ENCODE assay signal across 3 fruit fly cellular contexts in the genomic region with DNA sequence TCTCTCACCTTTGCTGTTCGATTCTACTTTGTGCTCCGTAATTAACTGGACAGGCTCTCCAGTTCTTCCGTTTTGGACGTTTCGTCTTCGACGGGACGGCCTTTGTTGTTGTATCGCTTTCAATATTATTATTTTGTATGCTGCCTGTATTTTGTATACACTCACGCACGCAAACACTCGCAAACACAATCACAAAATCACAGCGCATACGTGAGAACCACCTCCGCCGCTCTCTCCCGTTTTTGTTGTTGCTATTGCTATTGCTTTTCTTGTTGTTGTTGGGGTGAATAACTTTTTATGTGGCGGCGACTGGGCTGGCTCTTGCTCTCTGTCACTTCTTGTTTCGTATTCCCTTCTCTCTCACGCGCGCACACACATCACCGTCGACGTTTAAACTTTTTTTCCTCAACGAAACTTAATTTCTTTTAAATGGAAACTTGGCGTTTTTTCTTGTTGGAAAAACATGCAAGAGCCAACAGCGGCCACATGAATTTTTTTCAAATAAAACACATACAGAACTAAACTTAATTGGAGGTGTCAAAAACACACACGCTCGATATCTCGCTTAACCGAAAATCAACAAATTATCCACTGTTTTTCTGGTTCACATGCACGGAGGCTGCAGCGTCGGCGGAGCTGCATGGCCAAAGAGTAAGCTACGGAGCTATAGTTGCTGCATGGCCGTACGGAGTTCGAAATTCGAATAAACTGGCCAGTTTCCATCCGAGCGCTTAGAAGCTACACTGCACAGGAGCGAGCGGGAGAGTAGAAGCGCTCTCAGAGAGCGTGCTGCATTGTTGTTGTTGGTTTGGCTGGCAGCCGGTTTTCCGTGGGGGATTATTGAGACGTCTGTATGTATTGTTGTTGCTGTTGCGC.
TF ChIP-seq lines count a peak whose summit lies in the region.

No protein-coding gene starts in this region.

TF ChIP-seq in whole organism, embryonic, 481 proteins besides CTCF, POLR2A, EP300 and RAD21 (continued from another document and continues in another):
- peak; percentile 19 for TF ChIP-seq CG1647 (GFP tag; optimal IDR thresholded peaks at IDR 0.05; lab: Kevin White, UChicago)
- TF ChIP-seq pum (GFP tag; optimal IDR thresholded peaks at IDR 0.05; lab: Kevin White, UChicago) = no peak
- peak; percentile 80 for TF ChIP-seq sens (GFP tag; lab: Kevin White, UChicago)
- TF ChIP-seq nau (GFP tag; optimal IDR thresholded peaks at IDR 0.05; lab: Kevin White, UChicago) = no peak
- peak; percentile 15 for TF ChIP-seq CG18599 (GFP tag; optimal IDR thresholded peaks at IDR 0.05; lab: Kevin White, UChicago)
- TF ChIP-seq gem (tag; optimal IDR thresholded peaks at IDR 0.05; lab: Kevin White, UChicago) = peak; percentile 32
- TF ChIP-seq CG2202 (tag; optimal IDR thresholded peaks at IDR 0.05; lab: Kevin White, UChicago) = no peak
- TF ChIP-seq CG4617 (GFP tag; optimal IDR thresholded peaks at IDR 0.05; lab: Kevin White, UChicago; ENCODE audit: borderline replicate concordance) = no peak
- TF ChIP-seq Aef1 (GFP tag; IDR thresholded peaks at IDR 0.05; lab: Robert Waterston, UW) = no peak
- TF ChIP-seq CG3281 (GFP tag; optimal IDR thresholded peaks at IDR 0.05; lab: Kevin White, UChicago) = peak; percentile 2
- TF ChIP-seq so (GFP tag; IDR thresholded peaks at IDR 0.05; lab: Robert Waterston, UW) = no peak
- TF ChIP-seq slou (GFP tag; optimal IDR thresholded peaks at IDR 0.05; lab: Kevin White, UChicago) = no peak
- TF ChIP-seq CG16815 (GFP tag; optimal IDR thresholded peaks at IDR 0.05; lab: Kevin White, UChicago) = no peak
- TF ChIP-seq D (optimal IDR thresholded peaks at IDR 0.05; lab: Kevin White, UChicago) = no peak
- TF ChIP-seq D (GFP tag; optimal IDR thresholded peaks at IDR 0.05; lab: Kevin White, UChicago) = no peak
- TF ChIP-seq Ssrp (tag; optimal IDR thresholded peaks at IDR 0.05; lab: Kevin White, UChicago) = peak; percentile 45
- TF ChIP-seq CG7786 (GFP tag; optimal IDR thresholded peaks at IDR 0.05; lab: Kevin White, UChicago) = peak; percentile 33
- peak; percentile 45 for TF ChIP-seq Mes4 (GFP tag; optimal IDR thresholded peaks at IDR 0.05; lab: Kevin White, UChicago)
- TF ChIP-seq ase (GFP tag; IDR thresholded peaks at IDR 0.05; lab: Robert Waterston, UW) = no peak
- TF ChIP-seq Fer2 (tag; optimal IDR thresholded peaks at IDR 0.05; lab: Kevin White, UChicago) = no peak
- TF ChIP-seq kay (GFP tag; optimal IDR thresholded peaks at IDR 0.05; lab: Kevin White, UChicago) = peak; percentile 22
- TF ChIP-seq dpn (GFP tag; optimal IDR thresholded peaks at IDR 0.05; lab: Kevin White, UChicago) = no peak
- no peak for TF ChIP-seq Fer3 (tag; optimal IDR thresholded peaks at IDR 0.05; lab: Kevin White, UChicago)
- TF ChIP-seq Trl (optimal IDR thresholded peaks at IDR 0.05; lab: Kevin White, UChicago) = peak; percentile 83 to 97
- peak; percentile 39 for TF ChIP-seq Trl (GFP tag; optimal IDR thresholded peaks at IDR 0.05; lab: Kevin White, UChicago)
- no peak for TF ChIP-seq otp (GFP tag; IDR thresholded peaks at IDR 0.05; lab: Robert Waterston, UW)
- no peak for TF ChIP-seq CG11560 (tag; IDR thresholded peaks at IDR 0.05; lab: Robert Waterston, UW)
- peak; percentile 52 for TF ChIP-seq Jarid2 (GFP tag; optimal IDR thresholded peaks at IDR 0.05; lab: Kevin White, UChicago)
- TF ChIP-seq ATbp (GFP tag; optimal IDR thresholded peaks at IDR 0.05; lab: Kevin White, UChicago) = peak; percentile 45
- no peak for TF ChIP-seq dan (GFP tag; IDR thresholded peaks at IDR 0.05; lab: Robert Waterston, UW)
- no peak for TF ChIP-seq HLH54F (GFP tag; optimal IDR thresholded peaks at IDR 0.05; lab: Kevin White, UChicago)
- peak; percentile 38 for TF ChIP-seq kni (GFP tag; optimal IDR thresholded peaks at IDR 0.05; lab: Kevin White, UChicago)
- peak; percentile 27 for TF ChIP-seq CG2678 (tag; optimal IDR thresholded peaks at IDR 0.05; lab: Kevin White, UChicago)
- no peak for TF ChIP-seq fd64A (GFP tag; optimal IDR thresholded peaks at IDR 0.05; lab: Kevin White, UChicago)
- TF ChIP-seq disco-r (GFP tag; optimal IDR thresholded peaks at IDR 0.05; lab: Kevin White, UChicago) = no peak
- peak; percentile 68 for TF ChIP-seq abd-A (tag; optimal IDR thresholded peaks at IDR 0.05; lab: Kevin White, UChicago)
- peak; percentile 88 for TF ChIP-seq CG10274 (GFP tag; optimal IDR thresholded peaks at IDR 0.05; lab: Kevin White, UChicago)
- no peak for TF ChIP-seq Atf6 (GFP tag; IDR thresholded peaks at IDR 0.05; lab: Robert Waterston, UW)
- peak; percentile 27 for TF ChIP-seq MTF-1 (GFP tag; optimal IDR thresholded peaks at IDR 0.05; lab: Kevin White, UChicago; ENCODE audit: borderline replicate concordance)
- TF ChIP-seq Elba2 (GFP tag; optimal IDR thresholded peaks at IDR 0.05; lab: Kevin White, UChicago) = no peak
- no peak for TF ChIP-seq CG9797 (GFP tag; optimal IDR thresholded peaks at IDR 0.05; lab: Kevin White, UChicago)
- peak; percentile 74 for TF ChIP-seq Med (GFP tag; lab: Kevin White, UChicago)

TF ChIP-seq in whole organism, prepupa, 60 proteins besides CTCF, POLR2A, EP300 and RAD21 (continued from another document):
- no peak for TF ChIP-seq CG7368 (GFP tag; optimal IDR thresholded peaks at IDR 0.05; lab: Kevin White, UChicago)
- TF ChIP-seq CG3919 (GFP tag; optimal IDR thresholded peaks at IDR 0.05; lab: Kevin White, UChicago) = no peak
- no peak for TF ChIP-seq CG11902 (GFP tag; optimal IDR thresholded peaks at IDR 0.05; lab: Kevin White, UChicago)
- TF ChIP-seq dac (GFP tag; optimal IDR thresholded peaks at IDR 0.05; lab: Kevin White, UChicago) = no peak
- TF ChIP-seq fkh (GFP tag; optimal IDR thresholded peaks at IDR 0.05; lab: Kevin White, UChicago) = peak; percentile 35
- TF ChIP-seq svp (GFP tag; lab: Kevin White, UChicago) = peak; percentile 75
- peak; percentile 6 for TF ChIP-seq Smox (GFP tag; optimal IDR thresholded peaks at IDR 0.05; lab: Kevin White, UChicago)
- no peak for TF ChIP-seq Sox15 (GFP tag; optimal IDR thresholded peaks at IDR 0.05; lab: Kevin White, UChicago)
- TF ChIP-seq ss (GFP tag; optimal IDR thresholded peaks at IDR 0.05; lab: Kevin White, UChicago) = no peak
- TF ChIP-seq CG31627 (GFP tag; optimal IDR thresholded peaks at IDR 0.05; lab: Kevin White, UChicago) = no peak
- TF ChIP-seq pdm3 (GFP tag; optimal IDR thresholded peaks at IDR 0.05; lab: Kevin White, UChicago) = no peak
- peak; percentile 7 for TF ChIP-seq esn (GFP tag; optimal IDR thresholded peaks at IDR 0.05; lab: Kevin White, UChicago)
- no peak for TF ChIP-seq CG8319 (GFP tag; optimal IDR thresholded peaks at IDR 0.05; lab: Kevin White, UChicago)
- TF ChIP-seq CG1621 (tag; optimal IDR thresholded peaks at IDR 0.05; lab: Kevin White, UChicago) = peak; percentile 44
- peak; percentile 38 for TF ChIP-seq Hr4 (GFP tag; optimal IDR thresholded peaks at IDR 0.05; lab: Kevin White, UChicago)
- TF ChIP-seq CG6792 (GFP tag; optimal IDR thresholded peaks at IDR 0.05; lab: Kevin White, UChicago) = no peak
- TF ChIP-seq Sox102F (GFP tag; optimal IDR thresholded peaks at IDR 0.05; lab: Kevin White, UChicago) = no peak
- TF ChIP-seq CG16779 (tag; optimal IDR thresholded peaks at IDR 0.05; lab: Kevin White, UChicago) = no peak
- TF ChIP-seq CG34406 (GFP tag; optimal IDR thresholded peaks at IDR 0.05; lab: Kevin White, UChicago) = no peak
- no peak for TF ChIP-seq topi (GFP tag; optimal IDR thresholded peaks at IDR 0.05; lab: Kevin White, UChicago)
- TF ChIP-seq CG6276 (GFP tag; optimal IDR thresholded peaks at IDR 0.05; lab: Kevin White, UChicago) = peak; percentile 11
- no peak for TF ChIP-seq CG11294 (GFP tag; IDR thresholded peaks at IDR 0.05; lab: Robert Waterston, UW)
- peak; percentile 12 for TF ChIP-seq Ets96B (tag; optimal IDR thresholded peaks at IDR 0.05; lab: Kevin White, UChicago)
- TF ChIP-seq fd59A (GFP tag; optimal IDR thresholded peaks at IDR 0.05; lab: Kevin White, UChicago) = no peak
- no peak for TF ChIP-seq Gug (GFP tag; IDR thresholded peaks at IDR 0.05; lab: Robert Waterston, UW)
- TF ChIP-seq CG10669 (GFP tag; optimal IDR thresholded peaks at IDR 0.05; lab: Kevin White, UChicago) = no peak
- TF ChIP-seq CG11762 (GFP tag; optimal IDR thresholded peaks at IDR 0.05; lab: Kevin White, UChicago; ENCODE audit: insufficient read depth) = no peak
- peak; percentile 80 for TF ChIP-seq dsx (GFP tag; optimal IDR thresholded peaks at IDR 0.05; lab: Kevin White, UChicago; ENCODE audit: poor library complexity, severe bottlenecking)
- TF ChIP-seq CG8632 (GFP tag; optimal IDR thresholded peaks at IDR 0.05; lab: Kevin White, UChicago) = peak; percentile 1
- TF ChIP-seq lz (GFP tag; optimal IDR thresholded peaks at IDR 0.05; lab: Kevin White, UChicago) = no peak
- TF ChIP-seq OdsH (GFP tag; optimal IDR thresholded peaks at IDR 0.05; lab: Kevin White, UChicago) = no peak
- TF ChIP-seq net (GFP tag; optimal IDR thresholded peaks at IDR 0.05; lab: Kevin White, UChicago) = no peak
- no peak for TF ChIP-seq CG6808 (GFP tag; optimal IDR thresholded peaks at IDR 0.05; lab: Kevin White, UChicago)
- no peak for TF ChIP-seq acj6 (GFP tag; optimal IDR thresholded peaks at IDR 0.05; lab: Kevin White, UChicago)
- TF ChIP-seq CG3032 (tag; optimal IDR thresholded peaks at IDR 0.05; lab: Kevin White, UChicago) = peak; percentile 24
- TF ChIP-seq CG15336 (GFP tag; IDR thresholded peaks at IDR 0.05; lab: Robert Waterston, UW) = no peak
- no peak for TF ChIP-seq CG4318 (GFP tag; optimal IDR thresholded peaks at IDR 0.05; lab: Kevin White, UChicago)
- TF ChIP-seq Eip93F (GFP tag; optimal IDR thresholded peaks at IDR 0.05; lab: Kevin White, UChicago) = no peak
- TF ChIP-seq CG9139 (GFP tag; optimal IDR thresholded peaks at IDR 0.05; lab: Kevin White, UChicago) = no peak
- no peak for TF ChIP-seq spab (GFP tag; optimal IDR thresholded peaks at IDR 0.05; lab: Kevin White, UChicago)

TF ChIP-seq in whole organism, wandering third instar larva, 38 proteins besides CTCF, POLR2A, EP300 and RAD21 (continued from another document):
- TF ChIP-seq dmrt93B (GFP tag; optimal IDR thresholded peaks at IDR 0.05; lab: Kevin White, UChicago) (no peak), br (GFP tag; optimal IDR thresholded peaks at IDR 0.05; lab: Kevin White, UChicago) (peak; percentile 20), sage (GFP tag; optimal IDR thresholded peaks at IDR 0.05; lab: Kevin White, UChicago) (peak; percentile 63), GATAd (GFP tag; optimal IDR thresholded peaks at IDR 0.05; lab: Kevin White, UChicago) (no peak), brk (GFP tag; optimal IDR thresholded peaks at IDR 0.05; lab: Kevin White, UChicago) (no peak), pan (optimal IDR thresholded peaks at IDR 0.05; lab: Kevin White, UChicago) (no peak), jim (GFP tag; optimal IDR thresholded peaks at IDR 0.05; lab: Kevin White, UChicago) (no peak), HLH106 (tag; optimal IDR thresholded peaks at IDR 0.05; lab: Kevin White, UChicago) (no peak)
